Fruit fly (Drosophila melanogaster): ENCODE data around the gene ninaE.

DNA sequence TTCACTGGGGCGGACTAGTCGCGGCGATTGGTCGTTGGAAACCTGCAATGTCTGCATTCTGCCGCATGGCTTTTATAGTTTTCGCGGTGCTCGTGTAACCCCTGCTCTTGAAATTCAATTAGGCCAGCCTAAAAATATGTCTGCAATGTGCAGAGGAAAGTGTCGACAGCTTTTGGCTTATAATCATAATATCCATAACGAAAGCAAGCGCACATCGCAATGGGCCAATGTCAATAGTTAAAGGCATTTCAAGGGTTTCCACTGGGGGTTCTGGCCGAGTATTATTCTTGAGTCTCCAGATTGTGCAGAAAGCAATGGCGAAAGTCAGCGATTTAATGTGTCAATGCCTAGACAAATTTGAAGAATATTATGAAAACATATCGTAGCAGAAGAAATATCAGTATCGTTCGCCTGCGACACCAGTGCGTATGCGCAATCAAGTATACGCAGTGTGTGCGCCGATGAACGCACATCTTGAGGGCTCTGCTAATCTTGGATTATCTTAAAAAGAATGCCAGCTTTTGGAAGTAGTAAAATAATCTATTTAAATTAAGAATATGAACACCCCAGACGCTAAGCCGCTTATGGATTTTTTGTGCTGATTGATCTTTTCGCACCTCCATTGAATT lies at the start of gene ninaE:
- TF ChIP-seq CG13204 (GFP tag; optimal IDR thresholded peaks at IDR 0.05), result no peak
- no peak for TF ChIP-seq Pif1A (GFP tag; optimal IDR thresholded peaks at IDR 0.05)
- TF ChIP-seq Ets98B (GFP tag; IDR thresholded peaks at IDR 0.05), result no peak
- TF ChIP-seq CG4496 (GFP tag; IDR thresholded peaks at IDR 0.05), result no peak
- TF ChIP-seq CG9948 (tag; optimal IDR thresholded peaks at IDR 0.05), result no peak
- TF ChIP-seq D1 (tag; optimal IDR thresholded peaks at IDR 0.05), result no peak

Data from whole organism, pupa.